Worm (Caenorhabditis elegans) whole organism, midembryonic: ENCODE data around the gene dyf-7.

Experiments used
- T22C8.4 ChIP-seq: fragments of 200-800 bp; sonication (Bioruptor generic); IDR thresholded peaks from 2 replicates; pipeline ENCODE4 v1.3.6; 2022; ENCODE audit warnings: missing genetic modification characterization, missing compliant biosample characterization
- cog-1 ChIP-seq: sonication (generic microtip); optimal IDR thresholded peaks from 2 replicates; lab custom pipeline; 2016; ENCODE audit warnings: missing genetic modification characterization, missing compliant biosample characterization
- flt-1 ChIP-seq: fragments of 200-800 bp; sonication (Bioruptor generic); IDR thresholded peaks from 2 replicates; pipeline ENCODE4 v1.3.6; 2022; ENCODE audit warnings: missing genetic modification characterization, missing compliant biosample characterization
- ref-1 ChIP-seq: fragments of 200-800 bp; sonication (Bioruptor generic); conservative IDR thresholded peaks from 2 replicates; pipeline ENCODE4 v1.3.6; 2022; ENCODE audit warnings: missing genetic modification reagents, missing genetic modification characterization, missing compliant biosample characterization
- ztf-23 ChIP-seq: fragments of 200-800 bp; sonication (Bioruptor generic); IDR thresholded peaks from 2 replicates; pipeline ENCODE4 v1.3.6; 2022; ENCODE audit warnings: missing genetic modification reagents, missing genetic modification characterization, missing compliant biosample characterization
- ztf-29 ChIP-seq: fragments of 200-800 bp; sonication (Bioruptor generic); IDR thresholded peaks from 2 replicates; pipeline ENCODE4 v1.3.6; 2022; ENCODE audit warnings: missing genetic modification reagents, missing genetic modification characterization, missing compliant biosample characterization

- TF ChIP-seq flt-1 (no peak), ref-1 (no peak), ztf-23 (GFP tag; lab: Robert Waterston, UW) (no peak), T22C8.4 (GFP tag; lab: Robert Waterston, UW) (no peak), cog-1 (tag; lab: Kevin White, UChicago) (no peak), ztf-29 (GFP tag; lab: Robert Waterston, UW) (no peak)
These were observed 19.0 kb upstream of the dyf-7 start for ce11 chrX:9679427-9679826.
